Fruit fly (Drosophila melanogaster): ENCODE results near the gene CG3156.

DNA sequence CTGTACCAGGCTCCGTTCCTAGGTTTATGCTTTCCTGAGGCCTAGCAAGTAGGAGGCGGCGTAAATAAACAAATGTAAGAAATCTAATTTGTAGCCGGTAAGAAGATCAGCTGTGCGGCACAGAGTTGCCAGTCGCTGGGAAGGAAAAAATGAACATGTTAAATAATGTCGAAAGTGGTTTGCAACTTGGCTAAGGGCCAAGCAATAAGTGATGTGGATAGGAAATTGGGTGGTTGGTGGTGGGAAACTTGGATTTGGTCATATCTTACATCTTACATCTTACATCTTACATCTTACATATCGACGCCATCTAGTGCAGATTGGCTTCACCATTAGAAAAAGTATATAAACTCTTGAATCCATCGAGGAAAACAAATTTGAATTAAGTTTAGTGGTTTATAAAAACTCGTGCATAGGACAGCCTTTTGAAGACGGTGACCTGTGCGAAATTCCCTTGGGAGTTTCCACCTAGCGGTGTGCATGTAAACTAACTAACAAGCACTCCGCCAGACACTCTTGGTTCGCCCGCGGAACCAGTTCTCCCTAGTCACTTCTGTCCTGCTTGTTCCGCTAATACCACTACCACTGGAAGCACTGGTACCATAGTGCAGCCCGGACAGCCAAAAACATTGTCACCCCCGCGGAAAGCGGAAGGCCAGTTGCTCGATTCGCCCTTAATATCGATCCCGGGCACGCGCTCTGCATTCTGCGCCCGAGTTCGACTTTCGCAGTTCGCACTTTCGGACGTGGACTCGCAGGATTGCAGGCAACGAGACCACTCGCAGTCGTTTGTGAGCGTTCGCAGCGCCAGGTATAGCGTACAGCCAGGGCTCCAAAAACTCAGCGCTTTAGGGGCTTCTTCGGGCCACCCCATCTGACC is 42.3 kb downstream of the CG3156 start, which contains the start of the genes CG4293 and Appl:
- no peak for TF ChIP-seq psq (optimal IDR thresholded peaks at IDR 0.05)
- TF ChIP-seq pan (optimal IDR thresholded peaks at IDR 0.05), result no peak
- TF ChIP-seq usp (GFP tag; optimal IDR thresholded peaks at IDR 0.05), result no peak
- TF ChIP-seq CG8478 (optimal IDR thresholded peaks at IDR 0.05), result no peak
- TF ChIP-seq EcR (GFP tag; optimal IDR thresholded peaks at IDR 0.05), result no peak
